Fruit fly (Drosophila melanogaster): ENCODE measurements around the gene Drak.

Drak gene

dm6 chrX:11521561-11522546, 28.9 kb downstream of the Drak start (continued):
- TF ChIP-seq H15 (GFP tag; IDR thresholded peaks at IDR 0.05) (peak; percentile 53; the same call in 1 of the 3 replicates), CG13775 (GFP tag; optimal IDR thresholded peaks at IDR 0.05) (peak; percentile 6), sr (GFP tag; IDR thresholded peaks at IDR 0.05) (no peak), CG5180 (GFP tag; optimal IDR thresholded peaks at IDR 0.05) (peak; percentile 23), Doc2 (GFP tag; IDR thresholded peaks at IDR 0.05) (no peak), CG8765 (GFP tag; IDR thresholded peaks at IDR 0.05) (no peak), wdn (GFP tag; IDR thresholded peaks at IDR 0.05) (0 out of 2 replicates have a peak, but pooled peaks have one; percentile 15), seq (GFP tag; IDR thresholded peaks at IDR 0.05) (peak; percentile 59; the same call in 1 of the 2 replicates), CG9817 (tag; optimal IDR thresholded peaks at IDR 0.05) (peak; percentile 42), Rx (GFP tag; IDR thresholded peaks at IDR 0.05) (no peak), so (GFP tag; IDR thresholded peaks at IDR 0.05) (peak; percentile 72; the same call in 1 of the 3 replicates), CG1024 (GFP tag; IDR thresholded peaks at IDR 0.05) (no peak), CG8944 (GFP tag; optimal IDR thresholded peaks at IDR 0.05) (peak; percentile 20), ci (GFP tag; IDR thresholded peaks at IDR 0.05) (peak; percentile 69; the same call in 2 of the 3 replicates), tio (GFP tag; optimal IDR thresholded peaks at IDR 0.05) (peak; percentile 24), esg (GFP tag; conservative IDR thresholded peaks at IDR 0.05) (peak; percentile 67), maf-S (GFP tag; optimal IDR thresholded peaks at IDR 0.05) (no peak), CG18764 (GFP tag; optimal IDR thresholded peaks at IDR 0.05) (peak; percentile 21), psq (GFP tag; optimal IDR thresholded peaks at IDR 0.05) (peak; percentile 30), ranshi (GFP tag; IDR thresholded peaks at IDR 0.05) (0 out of 2 replicates have a peak, but pooled peaks have one; percentile 38), CG10209 (GFP tag; optimal IDR thresholded peaks at IDR 0.05) (peak; percentile 54), CG14441 (GFP tag; IDR thresholded peaks at IDR 0.05) (peak; percentile 43), odd (GFP tag; optimal IDR thresholded peaks at IDR 0.05) (peak; percentile 47), Meics (GFP tag; optimal IDR thresholded peaks at IDR 0.05) (peak; percentile 71), Spps (tag; optimal IDR thresholded peaks at IDR 0.05) (peak; percentile 12), Dek (tag; optimal IDR thresholded peaks at IDR 0.05) (peak; percentile 42), Trl (optimal IDR thresholded peaks at IDR 0.05) (no peak), Trl (GFP tag; optimal IDR thresholded peaks at IDR 0.05) (peak; percentile 9), Lhr (GFP tag; optimal IDR thresholded peaks at IDR 0.05) (peak; percentile 20), CG13894 (tag; optimal IDR thresholded peaks at IDR 0.05) (no peak), tap (tag; optimal IDR thresholded peaks at IDR 0.05) (peak; percentile 68), CG12659 (GFP tag; optimal IDR thresholded peaks at IDR 0.05) (peak; percentile 43), CG3407 (GFP tag; optimal IDR thresholded peaks at IDR 0.05) (peak; percentile 48), CG3065 (GFP tag; optimal IDR thresholded peaks at IDR 0.05) (no peak), vvl (GFP tag; IDR thresholded peaks at IDR 0.05) (peak; percentile 70), unc-4 (GFP tag; IDR thresholded peaks at IDR 0.05; ENCODE audit: partially characterized antibody) (no peak), onecut (GFP tag; IDR thresholded peaks at IDR 0.05) (peak; percentile 16; the same call in 1 of the 2 replicates), croc (GFP tag; conservative IDR thresholded peaks at IDR 0.05) (peak; percentile 32; the same call in 2 of the 3 replicates), CG11093 (GFP tag; IDR thresholded peaks at IDR 0.05) (peak; percentile 56; the same call in 1 of the 3 replicates), az2 (GFP tag; optimal IDR thresholded peaks at IDR 0.05) (peak; percentile 66), sob (GFP tag; IDR thresholded peaks at IDR 0.05) (peak; percentile 40; the same call in 1 of the 2 replicates), CG7372 (GFP tag; IDR thresholded peaks at IDR 0.05) (peak; percentile 36; the same call in 1 of the 2 replicates), HLHmδ (GFP tag; optimal IDR thresholded peaks at IDR 0.05) (no peak), CG17359 (tag; optimal IDR thresholded peaks at IDR 0.05) (peak; percentile 69), CG32767 (GFP tag; IDR thresholded peaks at IDR 0.05) (peak; percentile 66), prd (optimal IDR thresholded peaks at IDR 0.05) (no peak), prd (GFP tag; IDR thresholded peaks at IDR 0.05) (peak; percentile 49; the same call in 1 of the 3 replicates), Hmr (GFP tag; optimal IDR thresholded peaks at IDR 0.05) (peak; percentile 49)

Data from whole organism, embryonic.